Worm (Caenorhabditis elegans) whole organism, L4/young adult: ENCODE data around the gene K01A12.2.

Source experiments
- W03F9.2 ChIP-seq: fragments of 150-350 bp; optimal IDR thresholded peaks from 2 replicates; lab custom pipeline; 2014; ENCODE audit warnings: missing biosample characterization, missing genetic modification characterization
- dao-5 ChIP-seq: sonication (generic microtip); optimal IDR thresholded peaks from 2 replicates; lab custom pipeline; 2016; ENCODE audit warnings: missing genotype, missing genetic modification characterization, moderate library complexity, missing compliant biosample characterization
- him-1 ChIP-seq: sonication (generic microtip); optimal IDR thresholded peaks from 2 replicates; lab custom pipeline; 2016; ENCODE audit warnings: missing genotype, missing genetic modification reagents, missing genetic modification characterization, missing compliant biosample characterization

Gene K01A12.2

ce11 chrX:8613053-8613452, at the start of gene K01A12.2:
Gene K01A12.2 (plus strand): TSS chrX:8613353.
- TF ChIP-seq W03F9.2 = no peak
- no peak for TF ChIP-seq him-1 (tag; lab: Kevin White, UChicago)

ce11 chrX:8563663-8564450, 49.3 kb upstream of the K01A12.2 start:
- TF ChIP-seq dao-5 (no peak), W03F9.2 (no peak), him-1 (tag; lab: Kevin White, UChicago) (no peak)

ce11 chrX:8564451-8564795, 48.7 kb upstream of the K01A12.2 start:
- TF ChIP-seq dao-5 (no peak), W03F9.2 (no peak), him-1 (tag; lab: Kevin White, UChicago) (no peak)

- no peak for TF ChIP-seq W03F9.2
- TF ChIP-seq him-1 (tag; lab: Kevin White, UChicago) = no peak
- no peak for TF ChIP-seq dao-5
These were observed 47.2 kb upstream of the K01A12.2 start for ce11 chrX:8565810-8566416.

ce11 chrX:8566521-8567032, 46.6 kb upstream of the K01A12.2 start:
- TF ChIP-seq dao-5 (no peak), him-1 (tag; lab: Kevin White, UChicago) (no peak), W03F9.2 (no peak)

- no peak for TF ChIP-seq him-1 (tag; lab: Kevin White, UChicago)
- TF ChIP-seq W03F9.2 = no peak
- TF ChIP-seq dao-5 = no peak
These were observed 46.0 kb upstream of the K01A12.2 start for ce11 chrX:8567166-8567565.

ce11 chrX:8567823-8568314, 45.3 kb upstream of the K01A12.2 start:
- TF ChIP-seq him-1 (tag; lab: Kevin White, UChicago) = no peak
- no peak for TF ChIP-seq dao-5
- TF ChIP-seq W03F9.2 = no peak

ce11 chrX:8568423-8568903, 44.7 kb upstream of the K01A12.2 start:
- TF ChIP-seq dao-5 (no peak), W03F9.2 (no peak), him-1 (tag; lab: Kevin White, UChicago) (no peak)

ce11 chrX:8569159-8569558, 44.0 kb upstream of the K01A12.2 start:
- TF ChIP-seq him-1 (tag; lab: Kevin White, UChicago) (no peak), dao-5 (no peak), W03F9.2 (no peak)

- no peak for TF ChIP-seq him-1 (tag; lab: Kevin White, UChicago)
- TF ChIP-seq W03F9.2 = no peak
- TF ChIP-seq dao-5 = no peak
These were observed 42.1 kb upstream of the K01A12.2 start, which contains the start of gene jmjd-3.1 for ce11 chrX:8570997-8571517. Gene jmjd-3.1 (plus strand): TSS chrX:8571047.

- TF ChIP-seq him-1 (tag; lab: Kevin White, UChicago) (no peak), W03F9.2 (no peak), dao-5 (no peak)
These were observed 32.9 kb upstream of the K01A12.2 start, which contains the start of gene F18E9.4 for ce11 chrX:8580217-8580616. Gene F18E9.4 (plus strand): TSS chrX:8580517.

- no peak for TF ChIP-seq W03F9.2
- no peak for TF ChIP-seq him-1 (tag; lab: Kevin White, UChicago)
- no peak for TF ChIP-seq dao-5
These were observed 31.7 kb upstream of the K01A12.2 start, which contains the start of gene F18E9.8 for ce11 chrX:8581447-8581846. Gene F18E9.8 (minus strand): TSS chrX:8581547.

ce11 chrX:8582767-8583360, 30.3 kb upstream of the K01A12.2 start:
- TF ChIP-seq him-1 (tag; lab: Kevin White, UChicago) (no peak), dao-5 (no peak), W03F9.2 (no peak)

ce11 chrX:8584825-8585384, 28.2 kb upstream of the K01A12.2 start:
- TF ChIP-seq him-1 (tag; lab: Kevin White, UChicago) (no peak), dao-5 (no peak), W03F9.2 (no peak)
